Worm (Caenorhabditis elegans) whole organism, L1 larva: Measurements from ENCODE around the gene C31H1.5.

Source experiments
- F16B12.6 ChIP-seq: fragments of 150-350 bp; optimal IDR thresholded peaks from 2 replicates; lab custom pipeline; 2014; ENCODE audit warnings: missing biosample characterization, missing genetic modification characterization
- ama-1 ChIP-seq: fragments of 150-350 bp; optimal IDR thresholded peaks from 2 replicates; lab custom pipeline; 2014
- ceh-90 ChIP-seq: sonication (generic microtip); optimal IDR thresholded peaks from 2 replicates; lab custom pipeline; 2016; ENCODE audit warnings: missing genetic modification characterization, missing compliant biosample characterization
- elt-3 ChIP-seq, 6 experiments: fragments of 150-350 bp in 1 of 6; sonication (generic microtip); optimal IDR thresholded peaks; 2 replicates each; lab custom pipeline; 2017 to 2018; ENCODE audit warnings: missing biosample characterization in 6 of 6, missing genetic modification characterization in 6 of 6, inconsistent platforms in 1 of 6
- hlh-4 ChIP-seq: sonication (generic microtip); optimal IDR thresholded peaks from 2 replicates; lab custom pipeline; 2016; ENCODE audit warnings: mild to moderate bottlenecking, missing genetic modification characterization, missing compliant biosample characterization
- lsy-2 ChIP-seq, 2 experiments: fragments of 150-350 bp; optimal IDR thresholded peaks; 2 replicates each; lab custom pipeline; 2014; ENCODE audit warnings: missing biosample characterization in 2 of 2, missing genetic modification characterization in 2 of 2
- nhr-11 ChIP-seq: fragments of 150-350 bp; optimal IDR thresholded peaks from 2 replicates; lab custom pipeline; 2014; ENCODE audit warnings: missing biosample characterization, missing genetic modification characterization
- snpc-4 ChIP-seq: fragments of 150-350 bp; optimal IDR thresholded peaks from 2 replicates; lab custom pipeline; 2014; ENCODE audit warnings: missing biosample characterization, missing genetic modification characterization
- sptf-1 ChIP-seq: fragments of 150-350 bp; optimal IDR thresholded peaks from 2 replicates; lab custom pipeline; 2014; ENCODE audit warnings: missing biosample characterization, missing genetic modification characterization
- tlp-1 ChIP-seq: fragments of 150-350 bp; optimal IDR thresholded peaks from 2 replicates; lab custom pipeline; 2014; ENCODE audit warnings: missing biosample characterization, missing genetic modification characterization
- unc-130 ChIP-seq: fragments of 150-350 bp; optimal IDR thresholded peaks from 2 replicates; lab custom pipeline; 2017; ENCODE audit warnings: missing biosample characterization, missing genetic modification characterization, inconsistent platforms
- unc-98 ChIP-seq: fragments of 200-800 bp; sonication (Bioruptor generic); IDR thresholded peaks from 2 replicates; pipeline ENCODE4 v1.3.6; 2022; ENCODE audit warnings: missing genetic modification characterization, missing compliant biosample characterization
- ztf-11 ChIP-seq, 2 experiments: sonication (generic microtip); optimal IDR thresholded peaks; 2 replicates each; lab custom pipeline; 2016 to 2017; ENCODE audit warnings: missing genetic modification characterization in 2 of 2, missing biosample characterization in 1 of 2, missing compliant biosample characterization in 1 of 2
- ztf-4 ChIP-seq: fragments of 150-350 bp; optimal IDR thresholded peaks from 2 replicates; lab custom pipeline; 2014; ENCODE audit warnings: missing biosample characterization, missing genetic modification characterization

- TF ChIP-seq lsy-2 (tag; optimal IDR thresholded peaks at IDR 0.05; lab: Kevin White, UChicago) (peak; percentile 48 to 61), ceh-90 (tag; lab: Kevin White, UChicago) (no peak), ztf-11 (tag; optimal IDR thresholded peaks at IDR 0.05; lab: Kevin White, UChicago) (no peak), sptf-1 (no peak), nhr-11 (no peak), tlp-1 (tag; lab: Kevin White, UChicago) (no peak), ama-1 (lab: Kevin White, UChicago) (no peak), elt-3 (tag; optimal IDR thresholded peaks at IDR 0.05; lab: Kevin White, UChicago) (peak in 3 of 6 experiments; percentile 32 to 71 (median 55)), snpc-4 (tag; lab: Kevin White, UChicago) (no peak), unc-130 (no peak), unc-98 (GFP tag; lab: Robert Waterston, UW) (no peak), hlh-4 (tag; lab: Kevin White, UChicago) (no peak), ztf-4 (tag; lab: Kevin White, UChicago) (no peak), F16B12.6 (no peak)
These were observed 20.9 kb upstream of the C31H1.5 start for ce11 chrIV:5817459-5817858.
